Fruit fly (Drosophila melanogaster): ENCODE measurements around the gene Gr77a.

Gr77a gene

DNA sequence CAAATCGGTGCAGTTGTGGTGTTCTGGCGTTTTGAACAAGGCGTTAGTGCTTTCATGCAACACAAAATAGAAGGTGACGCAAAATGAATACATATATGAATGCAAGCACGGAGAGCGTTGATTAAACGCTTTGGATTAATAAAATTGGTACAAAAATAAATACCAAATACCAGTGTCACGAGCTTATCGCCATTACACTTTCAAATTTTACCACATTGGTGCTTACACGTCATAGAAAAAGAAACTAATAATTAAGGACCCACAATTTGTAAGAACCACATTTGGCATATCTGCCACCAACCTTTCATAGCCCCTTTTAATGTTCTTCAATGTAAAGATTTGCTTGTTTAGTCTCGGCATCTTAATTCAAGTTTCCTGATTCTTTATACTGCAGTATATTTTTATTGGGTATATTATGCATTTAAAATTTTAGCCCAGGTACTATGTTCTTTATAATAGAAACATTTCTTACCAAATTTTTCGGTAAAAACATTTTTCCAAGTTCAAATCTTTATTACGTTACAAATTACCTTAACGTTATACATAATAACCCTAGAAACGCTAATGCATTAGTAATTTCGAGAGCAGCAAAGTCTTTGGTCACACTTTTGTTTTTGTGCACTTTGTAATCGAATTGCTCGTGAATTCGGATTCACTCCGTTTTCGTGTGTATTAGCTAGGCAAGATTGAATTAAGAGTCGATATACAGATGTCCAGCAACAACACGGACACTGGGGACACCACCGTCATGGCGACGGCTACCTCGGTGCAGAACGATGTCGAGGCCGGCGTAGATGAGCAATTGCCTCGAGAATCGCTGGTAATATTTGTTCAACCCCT lies 39.2 kb upstream of the Gr77a start, which contains the start of the genes Pex16 and Pex14 (continued):
- TF ChIP-seq CG12155 (GFP tag; optimal IDR thresholded peaks at IDR 0.05) (peak; percentile 74), CG9437 (GFP tag; optimal IDR thresholded peaks at IDR 0.05) (peak; percentile 100), en (GFP tag; optimal IDR thresholded peaks at IDR 0.05) (peak; percentile 35), CG4730 (GFP tag; IDR thresholded peaks at IDR 0.05) (peak; percentile 67), CG14965 (GFP tag; optimal IDR thresholded peaks at IDR 0.05; ENCODE audit: borderline replicate concordance) (no peak), az2 (GFP tag; optimal IDR thresholded peaks at IDR 0.05) (peak; percentile 76), CG14441 (GFP tag; IDR thresholded peaks at IDR 0.05) (peak; percentile 76), CG42726 (GFP tag; IDR thresholded peaks at IDR 0.05; ENCODE audit: partially characterized antibody) (no peak), CG13424 (tag; optimal IDR thresholded peaks at IDR 0.05) (peak; percentile 70), CG3407 (GFP tag; optimal IDR thresholded peaks at IDR 0.05) (no peak), tll (GFP tag; optimal IDR thresholded peaks at IDR 0.05) (peak in 1 of 2 experiments; percentile 77), cas (GFP tag; IDR thresholded peaks at IDR 0.05) (no peak), Six4 (GFP tag; optimal IDR thresholded peaks at IDR 0.05) (peak; percentile 53), prd (optimal IDR thresholded peaks at IDR 0.05) (no peak), prd (GFP tag; IDR thresholded peaks at IDR 0.05) (peak; percentile 83), unpg (GFP tag; optimal IDR thresholded peaks at IDR 0.05) (peak; percentile 62), sqz (GFP tag; optimal IDR thresholded peaks at IDR 0.05) (no peak), vnd (GFP tag; IDR thresholded peaks at IDR 0.05; ENCODE audit: partially characterized antibody) (no peak), E2f2 (GFP tag; IDR thresholded peaks at IDR 0.05) (peak; percentile 41), PHDP (tag; optimal IDR thresholded peaks at IDR 0.05) (peak; percentile 46), sima (GFP tag; optimal IDR thresholded peaks at IDR 0.05) (no peak), CG12104 (GFP tag; optimal IDR thresholded peaks at IDR 0.05) (peak; percentile 42), Doc2 (GFP tag; IDR thresholded peaks at IDR 0.05) (no peak), chif (GFP tag; optimal IDR thresholded peaks at IDR 0.05) (peak; percentile 48 to 84), crc (GFP tag; optimal IDR thresholded peaks at IDR 0.05) (peak; percentile 46), CG7745 (tag; optimal IDR thresholded peaks at IDR 0.05) (no peak), CG10462 (GFP tag; optimal IDR thresholded peaks at IDR 0.05) (peak; percentile 5), CG11695 (GFP tag; IDR thresholded peaks at IDR 0.05) (no peak), CG10267 (tag; optimal IDR thresholded peaks at IDR 0.05) (peak; percentile 44), da (GFP tag; optimal IDR thresholded peaks at IDR 0.05) (peak; percentile 42), Sox102F (GFP tag; optimal IDR thresholded peaks at IDR 0.05) (no peak), CG32532 (GFP tag; IDR thresholded peaks at IDR 0.05) (peak; percentile 82), CG3995 (GFP tag; optimal IDR thresholded peaks at IDR 0.05) (peak; percentile 42), CG3726 (GFP tag; IDR thresholded peaks at IDR 0.05) (peak; percentile 66; the same call in 1 of the 3 replicates), CG9215 (GFP tag; IDR thresholded peaks at IDR 0.05) (peak; percentile 82), usp (GFP tag; optimal IDR thresholded peaks at IDR 0.05) (no peak), kay (GFP tag; optimal IDR thresholded peaks at IDR 0.05) (peak; percentile 49), CG10209 (GFP tag; optimal IDR thresholded peaks at IDR 0.05) (peak; percentile 58), ac (GFP tag; optimal IDR thresholded peaks at IDR 0.05) (no peak), CG8290 (GFP tag; optimal IDR thresholded peaks at IDR 0.05) (peak; percentile 14), CG8290 (tag; optimal IDR thresholded peaks at IDR 0.05) (peak in 1 of 2 experiments; percentile 85), pita (GFP tag; optimal IDR thresholded peaks at IDR 0.05) (no peak), CG8359 (GFP tag; optimal IDR thresholded peaks at IDR 0.05; ENCODE audit: borderline replicate concordance) (no peak), CG10543 (GFP tag; optimal IDR thresholded peaks at IDR 0.05) (peak; percentile 65), Trl (optimal IDR thresholded peaks at IDR 0.05) (no peak), Trl (GFP tag; optimal IDR thresholded peaks at IDR 0.05) (peak; percentile 78), NK7.1 (GFP tag; optimal IDR thresholded peaks at IDR 0.05) (peak; percentile 66), Lpt (GFP tag; optimal IDR thresholded peaks at IDR 0.05) (no peak), CG7928 (GFP tag; optimal IDR thresholded peaks at IDR 0.05) (no peak), CG14667 (GFP tag; IDR thresholded peaks at IDR 0.05) (peak; percentile 68)
